Fruit fly (Drosophila melanogaster): ENCODE results near the gene atms.

dm6 chr3R:4738494-4739191 is 11.2 kb upstream of the atms start:
- TF ChIP-seq CG2875 (GFP tag; optimal IDR thresholded peaks at IDR 0.05): peak; percentile 7
- no peak for TF ChIP-seq sob (GFP tag; IDR thresholded peaks at IDR 0.05)
- no peak for TF ChIP-seq Hand (GFP tag; optimal IDR thresholded peaks at IDR 0.05)
- no peak for TF ChIP-seq lbe (GFP tag; optimal IDR thresholded peaks at IDR 0.05)
- no peak for TF ChIP-seq Dref (GFP tag; IDR thresholded peaks at IDR 0.05)
- no peak for TF ChIP-seq Aef1 (GFP tag; IDR thresholded peaks at IDR 0.05)
- peak; percentile 15 for TF ChIP-seq fd96Cb (tag; optimal IDR thresholded peaks at IDR 0.05)
- TF ChIP-seq Bdp1 (GFP tag; optimal IDR thresholded peaks at IDR 0.05): no peak
- TF ChIP-seq CG16863 (GFP tag; optimal IDR thresholded peaks at IDR 0.05): no peak
- TF ChIP-seq Ets65A (GFP tag): no peak
